Fruit fly (Drosophila melanogaster) whole organism, embryonic: ENCODE results near the gene CG1233.

Experiments
- Asciz ChIP-seq: fragments of 200-800 bp; sonication (Bioruptor generic); optimal IDR thresholded peaks from 2 replicates; lab custom pipeline; 2017; ENCODE audit warnings: missing biosample characterization, mild to moderate bottlenecking, missing genetic modification characterization, missing genetic modification reagents
- Atf-2 ChIP-seq: fragments of 200-800 bp; sonication (Bioruptor generic); optimal IDR thresholded peaks from 2 replicates; lab custom pipeline; 2016; ENCODE audit warnings: missing biosample characterization, missing genetic modification characterization
- B-H1 ChIP-seq: fragments of 200-800 bp; sonication (Bioruptor generic); IDR thresholded peaks from 3 replicates; pipeline ENCODE4 v1.3.6; 2022; ENCODE audit warnings: missing biosample characterization, missing genetic modification characterization
- CG1024 ChIP-seq: fragments of 200-800 bp; sonication (Bioruptor generic); IDR thresholded peaks from 2 replicates; pipeline ENCODE4 v1.3.6; 2022; ENCODE audit warnings: missing biosample characterization, missing genetic modification characterization
- CG11695 ChIP-seq: fragments of 200-800 bp; sonication (Bioruptor generic); IDR thresholded peaks from 3 replicates; pipeline ENCODE4 v1.3.6; 2022; ENCODE audit warnings: missing biosample characterization, missing genetic modification characterization
- CG12236 ChIP-seq: fragments of 200-800 bp; sonication (Bioruptor generic); optimal IDR thresholded peaks from 2 replicates; lab custom pipeline; 2016; ENCODE audit warnings: missing biosample characterization, missing genetic modification characterization
- CG12659 ChIP-seq: fragments of 200-800 bp; sonication (Bioruptor generic); optimal IDR thresholded peaks from 3 replicates; lab custom pipeline; 2017; ENCODE audit warnings: mild to moderate bottlenecking, missing biosample characterization, missing genetic modification reagents, missing genetic modification characterization
- CG14710 ChIP-seq: fragments of 200-800 bp; sonication (Bioruptor generic); optimal IDR thresholded peaks from 3 replicates; lab custom pipeline; 2019; ENCODE audit warnings: missing biosample characterization, mild to moderate bottlenecking, missing genetic modification characterization, moderate library complexity
- CG15011 ChIP-seq: fragments of 200-800 bp; sonication (Bioruptor generic); optimal IDR thresholded peaks from 3 replicates; lab custom pipeline; 2018; ENCODE audit warnings: missing biosample characterization, mild to moderate bottlenecking, missing genetic modification characterization
- CG16863 ChIP-seq: fragments of 200-800 bp; sonication (Bioruptor generic); optimal IDR thresholded peaks from 3 replicates; lab custom pipeline; 2016; ENCODE audit warnings: missing biosample characterization, missing genetic modification characterization
- CG18619 ChIP-seq: fragments of 200-800 bp; sonication (Bioruptor generic); optimal IDR thresholded peaks from 3 replicates; lab custom pipeline; 2017; ENCODE audit warnings: missing biosample characterization, mild to moderate bottlenecking, missing genetic modification characterization
- CG18764 ChIP-seq: fragments of 200-800 bp; sonication (Bioruptor generic); optimal IDR thresholded peaks from 3 replicates; lab custom pipeline; 2016; ENCODE audit warnings: missing biosample characterization, missing genetic modification characterization
- CG31365 ChIP-seq: fragments of 200-800 bp; sonication (Bioruptor generic); optimal IDR thresholded peaks from 2 replicates; lab custom pipeline; 2018; ENCODE audit warnings: missing biosample characterization, mild to moderate bottlenecking, missing genetic modification characterization
- CG32772 ChIP-seq: fragments of 200-800 bp; sonication (Bioruptor generic); IDR thresholded peaks from 2 replicates; pipeline ENCODE4 v1.3.6; 2022; ENCODE audit warnings: missing biosample characterization, missing genetic modification characterization
- CG3995 ChIP-seq: fragments of 200-800 bp; sonication (Bioruptor generic); optimal IDR thresholded peaks from 3 replicates; lab custom pipeline; 2016; ENCODE audit warnings: missing biosample characterization, missing genetic modification characterization
- CG42726 ChIP-seq: fragments of 200-800 bp; sonication (Bioruptor generic); IDR thresholded peaks from 2 replicates; pipeline ENCODE4 v1.3.6; 2022; ENCODE audit warnings: missing biosample characterization, missing genetic modification characterization; ENCODE audit not compliant: partially characterized antibody
- CG4328 ChIP-seq: fragments of 200-800 bp; sonication (Bioruptor generic); optimal IDR thresholded peaks from 3 replicates; lab custom pipeline; 2017; ENCODE audit warnings: missing biosample characterization, missing genetic modification reagents, missing genetic modification characterization
- CG6813 ChIP-seq: fragments of 200-800 bp; sonication (Bioruptor generic); optimal IDR thresholded peaks from 2 replicates; lab custom pipeline; 2017; ENCODE audit warnings: missing biosample characterization, missing genetic modification characterization, mild to moderate bottlenecking, moderate library complexity, missing genetic modification reagents
- CG7745 ChIP-seq: fragments of 200-800 bp; sonication (Bioruptor generic); optimal IDR thresholded peaks from 2 replicates; lab custom pipeline; 2018; ENCODE audit warnings: missing biosample characterization, mild to moderate bottlenecking, missing genetic modification characterization, moderate library complexity
- CG8359 ChIP-seq: fragments of 200-800 bp; sonication (Bioruptor generic); optimal IDR thresholded peaks from 2 replicates; lab custom pipeline; 2017; ENCODE audit warnings: missing biosample characterization, mild to moderate bottlenecking, missing genetic modification characterization, borderline replicate concordance
- CG9215 ChIP-seq: fragments of 200-800 bp; sonication (Bioruptor generic); IDR thresholded peaks from 2 replicates; pipeline ENCODE4 v1.3.6; 2022; ENCODE audit warnings: missing biosample characterization, missing genetic modification characterization
- CoRest ChIP-seq: fragments of 200-800 bp; sonication (Bioruptor generic); optimal IDR thresholded peaks from 3 replicates; lab custom pipeline; 2018; ENCODE audit warnings: missing biosample characterization, mild to moderate bottlenecking, missing genetic modification characterization, moderate library complexity
- D19B ChIP-seq: fragments of 200-800 bp; sonication (Bioruptor generic); optimal IDR thresholded peaks from 2 replicates; lab custom pipeline; 2017; ENCODE audit warnings: missing biosample characterization, mild to moderate bottlenecking, missing genetic modification characterization
- Dbx ChIP-seq: fragments of 200-800 bp; sonication (Bioruptor generic); IDR thresholded peaks from 3 replicates; pipeline ENCODE4 v1.3.6; 2022; ENCODE audit warnings: missing biosample characterization, missing genetic modification characterization
- Dfd ChIP-seq, 2 experiments: fragments of >200 bp; optimal IDR thresholded peaks; 2 replicates each; lab custom pipeline; 2017; ENCODE audit warnings: missing biosample characterization in 2 of 2, missing genetic modification characterization in 2 of 2
- Dip3 ChIP-seq: fragments of 200-800 bp; sonication (Bioruptor generic); optimal IDR thresholded peaks from 3 replicates; lab custom pipeline; 2016; ENCODE audit warnings: missing biosample characterization, missing genetic modification characterization
- Doc2 ChIP-seq: fragments of 200-800 bp; sonication (Bioruptor generic); IDR thresholded peaks from 2 replicates; pipeline ENCODE4 v1.3.6; 2022; ENCODE audit warnings: missing biosample characterization, missing genetic modification characterization
- Drgx ChIP-seq: fragments of 200-800 bp; sonication (Bioruptor generic); IDR thresholded peaks from 2 replicates; pipeline ENCODE4 v1.3.6; 2022; ENCODE audit warnings: missing biosample characterization, missing genetic modification characterization
- Hey ChIP-seq: fragments of 200-800 bp; sonication (Bioruptor generic); optimal IDR thresholded peaks from 3 replicates; lab custom pipeline; 2018; ENCODE audit warnings: missing biosample characterization, mild to moderate bottlenecking, missing genetic modification characterization
- NFAT ChIP-seq: fragments of 200-800 bp; sonication (Bioruptor generic); IDR thresholded peaks from 2 replicates; pipeline ENCODE4 v1.3.6; 2022; ENCODE audit warnings: missing biosample characterization, missing genetic modification characterization
- NK7.1 ChIP-seq: fragments of 200-800 bp; sonication (Bioruptor generic); optimal IDR thresholded peaks from 3 replicates; lab custom pipeline; 2016; ENCODE audit warnings: missing biosample characterization, missing genetic modification characterization
- Nf-YC ChIP-seq: fragments of 200-800 bp; optimal IDR thresholded peaks from 3 replicates; lab custom pipeline; 2019; ENCODE audit warnings: missing biosample characterization, mild to moderate bottlenecking, missing genetic modification characterization, moderate library complexity
- NfI ChIP-seq: fragments of 200-800 bp; sonication (Bioruptor generic); optimal IDR thresholded peaks from 3 replicates; lab custom pipeline; 2018; ENCODE audit warnings: missing biosample characterization, mild to moderate bottlenecking, missing genetic modification characterization, moderate library complexity
- Poxn ChIP-seq: fragments of 200-800 bp; sonication (Bioruptor generic); IDR thresholded peaks from 2 replicates; pipeline ENCODE4 v1.3.6; 2022; ENCODE audit warnings: missing biosample characterization, missing genetic modification characterization
- Ptx1 ChIP-seq: fragments of 200-800 bp; sonication (Bioruptor generic); IDR thresholded peaks from 2 replicates; pipeline ENCODE4 v1.3.6; 2022; ENCODE audit warnings: missing biosample characterization, missing genetic modification characterization
- Rx ChIP-seq: fragments of 200-800 bp; sonication (Bioruptor generic); IDR thresholded peaks from 2 replicates; pipeline ENCODE4 v1.3.6; 2022; ENCODE audit warnings: missing biosample characterization, missing genetic modification characterization
- Side ChIP-seq: fragments of 200-800 bp; sonication (Bioruptor generic); optimal IDR thresholded peaks from 2 replicates; lab custom pipeline; 2016; ENCODE audit warnings: missing biosample characterization, missing genetic modification characterization
- Stat92E ChIP-seq, 3 experiments: fragments of >200 bp in 2 of 3; fragments of 200-800 bp in 1 of 3; sonication (Bioruptor generic) in 1 of 3; optimal IDR thresholded peaks; 2 replicates each; lab custom pipeline; 2017 to 2019; ENCODE audit warnings: missing biosample characterization in 3 of 3, missing genetic modification characterization in 3 of 3, mild to moderate bottlenecking in 1 of 3, moderate library complexity in 1 of 3
- abd-A ChIP-seq: fragments of 200-800 bp; sonication (Bioruptor generic); optimal IDR thresholded peaks from 3 replicates; lab custom pipeline; 2019; ENCODE audit warnings: missing biosample characterization, mild to moderate bottlenecking, missing genetic modification characterization, moderate library complexity
- emc ChIP-seq: fragments of 200-800 bp; sonication (Bioruptor generic); optimal IDR thresholded peaks from 2 replicates; lab custom pipeline; 2016; ENCODE audit warnings: missing biosample characterization, missing genetic modification characterization
- ewg ChIP-seq: fragments of 200-800 bp; sonication (Bioruptor generic); optimal IDR thresholded peaks from 3 replicates; lab custom pipeline; 2017; ENCODE audit warnings: mild to moderate bottlenecking, missing biosample characterization, missing genetic modification reagents, missing genetic modification characterization
- fru ChIP-seq: fragments of >200 bp; optimal IDR thresholded peaks from 2 replicates; lab custom pipeline; 2017
- hkb ChIP-seq, 2 experiments: fragments of 200-800 bp in 1 of 2; fragments of >200 bp in 1 of 2; sonication (Bioruptor generic) in 1 of 2; IDR thresholded peaks in 1 of 2; optimal IDR thresholded peaks in 1 of 2; 2 replicates each; pipeline versions ENCODE4 v1.3.6 to Lab custom; 2017 to 2022; ENCODE audit warnings: missing biosample characterization in 1 of 2, missing genetic modification characterization in 1 of 2
- lbe ChIP-seq: fragments of 200-800 bp; sonication (Bioruptor generic); optimal IDR thresholded peaks from 2 replicates; lab custom pipeline; 2016; ENCODE audit warnings: missing biosample characterization, mild to moderate bottlenecking, missing genetic modification characterization
- nmo ChIP-seq: fragments of 200-800 bp; sonication (Bioruptor generic); optimal IDR thresholded peaks from 2 replicates; lab custom pipeline; 2018; ENCODE audit warnings: missing biosample characterization, mild to moderate bottlenecking, missing genetic modification characterization, moderate library complexity
- nom ChIP-seq: fragments of 200-800 bp; sonication (Bioruptor generic); optimal IDR thresholded peaks from 2 replicates; lab custom pipeline; 2017; ENCODE audit warnings: missing biosample characterization, missing genetic modification characterization, mild to moderate bottlenecking, moderate library complexity, missing genetic modification reagents
- odd ChIP-seq: fragments of 200-800 bp; sonication (Bioruptor generic); optimal IDR thresholded peaks from 2 replicates; lab custom pipeline; 2017; ENCODE audit warnings: missing biosample characterization, mild to moderate bottlenecking, missing genetic modification characterization
- shn ChIP-seq: fragments of 200-800 bp; sonication (Bioruptor generic); optimal IDR thresholded peaks from 3 replicates; lab custom pipeline; 2016; ENCODE audit warnings: missing biosample characterization, missing genetic modification characterization

The CG1233 gene

DNA sequence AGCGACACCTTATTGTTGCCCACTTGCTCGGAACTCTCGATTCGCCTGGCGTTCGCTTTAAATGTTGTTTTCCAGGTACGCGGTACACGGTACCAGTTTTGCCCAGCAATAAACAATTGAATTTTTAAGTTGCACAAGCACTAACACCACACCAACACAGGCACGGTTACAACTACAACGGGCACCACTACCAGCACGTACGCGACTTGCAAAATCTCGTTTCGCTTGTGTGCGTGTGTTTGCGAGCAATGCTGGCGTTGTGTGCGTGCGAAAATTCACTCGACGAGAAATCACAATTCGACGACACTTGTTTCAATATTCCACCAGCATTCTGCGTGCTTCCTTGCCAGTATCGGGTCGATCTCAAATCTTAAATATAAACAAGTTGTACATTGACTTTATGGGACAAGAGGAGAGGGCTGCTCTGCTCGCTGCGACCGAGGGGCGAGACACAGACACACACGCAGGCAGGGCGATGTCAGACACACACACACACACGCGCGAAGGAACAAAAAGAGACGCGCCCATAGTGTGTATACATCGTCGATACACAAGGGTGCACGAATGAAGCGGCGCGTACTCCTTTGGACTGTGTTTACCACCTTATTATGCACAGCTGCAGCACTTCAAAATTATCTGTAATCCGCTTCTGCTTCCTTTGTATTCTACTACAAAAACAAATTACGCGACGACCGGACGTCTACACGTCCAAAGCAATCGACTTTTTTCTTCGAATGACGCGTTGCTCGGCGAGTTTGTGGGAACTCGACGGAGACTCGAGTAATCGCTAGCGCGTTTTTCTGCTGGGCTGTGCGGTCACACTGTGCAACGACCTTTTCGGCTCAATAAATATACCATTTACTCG, 41.9 kb upstream of the CG1233 start, which contains the start of gene fwd (continued):
- TF ChIP-seq CG7745 (tag; lab: Kevin White, UChicago) (no peak), CG8359 (GFP tag; lab: Kevin White, UChicago) (no peak), CG14710 (peak; percentile 91), nmo (GFP tag; lab: Kevin White, UChicago) (peak; percentile 67), abd-A (tag; lab: Kevin White, UChicago) (no peak), CG12659 (GFP tag; lab: Kevin White, UChicago) (peak; percentile 84), CG12236 (GFP tag; lab: Kevin White, UChicago) (no peak), Dfd (GFP tag; optimal IDR thresholded peaks at IDR 0.05; lab: Kevin White, UChicago) (no peak), Drgx (GFP tag; lab: Robert Waterston, UW) (no peak), CG11695 (GFP tag; lab: Robert Waterston, UW) (no peak), CG6813 (GFP tag; lab: Kevin White, UChicago) (no peak), Dbx (GFP tag; lab: Robert Waterston, UW) (peak; percentile 40; the same call in 1 of the 3 replicates), emc (no peak), Hey (tag; lab: Kevin White, UChicago) (no peak), CG15011 (GFP tag; lab: Kevin White, UChicago) (no peak), Ptx1 (GFP tag; lab: Robert Waterston, UW) (0 out of 2 replicates have a peak, but pooled peaks have one; percentile 19), CG42726 (GFP tag; lab: Robert Waterston, UW) (peak; percentile 74), B-H1 (GFP tag; lab: Robert Waterston, UW) (no peak), NK7.1 (GFP tag; lab: Kevin White, UChicago) (no peak), CG31365 (tag; lab: Kevin White, UChicago) (peak; percentile 14), Nf-YC (tag; lab: Kevin White, UChicago) (peak; percentile 61), NfI (GFP tag; lab: Kevin White, UChicago) (peak; percentile 26), Dip3 (no peak), Doc2 (GFP tag; lab: Robert Waterston, UW) (no peak), Asciz (GFP tag; lab: Kevin White, UChicago) (no peak), ewg (GFP tag; lab: Kevin White, UChicago) (peak; percentile 59), D19B (GFP tag; lab: Kevin White, UChicago) (peak; percentile 71), hkb (optimal IDR thresholded peaks at IDR 0.05; lab: Kevin White, UChicago) (no peak), hkb (GFP tag; IDR thresholded peaks at IDR 0.05; lab: Robert Waterston, UW) (no peak), CG18619 (GFP tag; lab: Kevin White, UChicago) (no peak), NFAT (0 out of 2 replicates have a peak, but pooled peaks have one; percentile 13), CG9215 (GFP tag; lab: Robert Waterston, UW) (no peak), CG4328 (peak; percentile 13), shn (GFP tag; lab: Kevin White, UChicago) (peak; percentile 24), CG32772 (no peak), CG1024 (no peak), CG18764 (GFP tag; lab: Kevin White, UChicago) (peak; percentile 65), Stat92E (GFP tag; optimal IDR thresholded peaks at IDR 0.05; lab: Kevin White, UChicago) (peak in 1 of 3 experiments; percentile 55), Poxn (GFP tag; lab: Robert Waterston, UW) (no peak), nom (GFP tag; lab: Kevin White, UChicago) (peak; percentile 31), odd (GFP tag; lab: Kevin White, UChicago) (peak; percentile 48), Side (GFP tag; lab: Kevin White, UChicago) (peak; percentile 8), Atf-2 (GFP tag; lab: Kevin White, UChicago) (no peak), CoRest (tag; lab: Kevin White, UChicago) (peak; percentile 39), CG16863 (GFP tag; lab: Kevin White, UChicago) (no peak), fru (lab: Kevin White, UChicago) (no peak), CG3995 (GFP tag; lab: Kevin White, UChicago) (peak; percentile 30), lbe (peak; percentile 24), Rx (GFP tag; lab: Robert Waterston, UW) (no peak)
